Worm (Caenorhabditis elegans): ENCODE results near the gene clec-144.

clec-144 gene

DNA sequence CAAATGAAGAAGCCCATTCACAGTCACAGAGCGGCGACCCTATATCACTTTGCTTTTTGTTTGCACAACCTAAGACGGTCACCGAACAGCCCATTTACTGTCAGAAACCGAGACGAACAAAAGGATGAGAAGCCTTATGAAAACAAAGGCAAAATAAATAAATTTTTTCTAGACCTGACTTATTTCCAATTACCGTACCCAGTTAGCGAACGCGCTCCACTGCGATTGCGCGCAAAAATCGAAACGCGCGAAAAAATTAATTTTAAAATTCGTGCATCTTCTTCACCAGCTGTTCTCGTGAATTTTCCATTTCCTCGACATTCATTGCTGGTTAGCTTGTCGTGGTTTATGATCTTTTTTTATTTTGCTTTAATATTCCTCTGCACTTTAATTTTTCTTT is 49.9 kb downstream of the clec-144 start, which contains the start of gene F43G6.16 (continued):
- TF ChIP-seq nhr-42 (GFP tag; IDR thresholded peaks at IDR 0.05) (no peak), mes-2 (tag; optimal IDR thresholded peaks at IDR 0.05; ENCODE audit: poor library complexity, severe bottlenecking) (peak; percentile 50), cey-2 (tag; optimal IDR thresholded peaks at IDR 0.05; ENCODE audit: borderline replicate concordance, insufficient read depth) (no peak), snpc-4 (tag; optimal IDR thresholded peaks at IDR 0.05) (no peak), hlh-11 (tag; optimal IDR thresholded peaks at IDR 0.05) (no peak), zfp-3 (GFP tag; conservative IDR thresholded peaks at IDR 0.05) (no peak), set-16 (GFP tag; IDR thresholded peaks at IDR 0.05) (no peak), snpc-1.2 (GFP tag; IDR thresholded peaks at IDR 0.05) (peak; percentile 46; the same call in 1 of the 2 replicates), egl-43 (GFP tag; IDR thresholded peaks at IDR 0.05) (no peak), hmg-1.1 (GFP tag; IDR thresholded peaks at IDR 0.05) (no peak), fos-1 (tag; optimal IDR thresholded peaks at IDR 0.05) (no peak), Y48G9A.11 (GFP tag; IDR thresholded peaks at IDR 0.05) (peak; percentile 73), spr-3 (GFP tag; optimal IDR thresholded peaks at IDR 0.05) (no peak), unc-130 (GFP tag; optimal IDR thresholded peaks at IDR 0.05) (peak; percentile 87), aly-2 (tag; optimal IDR thresholded peaks at IDR 0.05) (no peak), Y5F2A.4 (GFP tag; optimal IDR thresholded peaks at IDR 0.05) (no peak), ceh-32 (tag; optimal IDR thresholded peaks at IDR 0.05; ENCODE audit: poor library complexity) (no peak), ces-1 (GFP tag; optimal IDR thresholded peaks at IDR 0.05) (no peak), nhr-25 (tag; optimal IDR thresholded peaks at IDR 0.05; ENCODE audit: borderline replicate concordance, insufficient read depth) (no peak), F49E8.2 (tag; optimal IDR thresholded peaks at IDR 0.05; ENCODE audit: borderline replicate concordance) (peak; percentile 90), daf-12 (tag; optimal IDR thresholded peaks at IDR 0.05) (no peak), spr-1 (tag; optimal IDR thresholded peaks at IDR 0.05) (no peak), F44E2.7 (GFP tag; IDR thresholded peaks at IDR 0.05) (no peak), nhr-102 (tag; optimal IDR thresholded peaks at IDR 0.05) (no peak), dmd-6 (GFP tag; IDR thresholded peaks at IDR 0.05) (no peak)
